Worm (Caenorhabditis elegans) whole organism, L4 larva: ENCODE data around the gene R05H10.3.
A peak's percentile ranks its signal among the peaks of the same experiment; 100 is the strongest.

Source experiments
- F49E8.2 ChIP-seq: sonication (generic microtip); optimal IDR thresholded peaks from 2 replicates; lab custom pipeline; 2016; ENCODE audit warnings: missing compliant biosample characterization, mild to moderate bottlenecking, missing genetic modification characterization, borderline replicate concordance
- T20F7.1 ChIP-seq: fragments of 200-800 bp; sonication (Bioruptor generic); optimal IDR thresholded peaks from 2 replicates; lab custom pipeline; 2018; ENCODE audit warnings: mild to moderate bottlenecking, missing genetic modification characterization, missing compliant biosample characterization
- T26A8.4 ChIP-seq: fragments of 200-800 bp; sonication (Bioruptor generic); IDR thresholded peaks from 2 replicates; pipeline ENCODE4 v1.3.6; 2022; ENCODE audit warnings: missing genetic modification characterization, missing compliant biosample characterization
- ZK337.2 ChIP-seq: fragments of 200-800 bp; sonication (Bioruptor generic); IDR thresholded peaks from 2 replicates; pipeline ENCODE4 v1.3.6; 2022; ENCODE audit warnings: missing genetic modification reagents, missing genetic modification characterization, missing compliant biosample characterization
- aly-2 ChIP-seq: sonication (generic microtip); optimal IDR thresholded peaks from 2 replicates; lab custom pipeline; 2018; ENCODE audit warnings: missing biosample characterization, missing genetic modification characterization
- ceh-62 ChIP-seq: sonication (generic microtip); optimal IDR thresholded peaks from 2 replicates; lab custom pipeline; 2017; ENCODE audit warnings: missing biosample characterization, missing genetic modification characterization
- cey-2 ChIP-seq: sonication (generic microtip); optimal IDR thresholded peaks from 3 replicates; lab custom pipeline; 2017; ENCODE audit warnings: missing genetic modification characterization, mild to moderate bottlenecking, missing compliant biosample characterization, antibody characterized with exemption, borderline replicate concordance; ENCODE audit not compliant: insufficient read depth
- daf-16 ChIP-seq, 3 experiments: sonication (generic microtip); optimal IDR thresholded peaks; 2 replicates each; lab custom pipeline; 2016 to 2017; ENCODE audit warnings: missing genetic modification characterization in 3 of 3, missing genetic modification reagents in 3 of 3, mild to moderate bottlenecking in 2 of 3, missing compliant biosample characterization in 2 of 3, missing biosample characterization in 1 of 3, moderate library complexity in 1 of 3
- dmd-6 ChIP-seq: fragments of 200-800 bp; sonication (Bioruptor generic); IDR thresholded peaks from 2 replicates; pipeline ENCODE4 v1.3.6; 2022; ENCODE audit warnings: missing genetic modification reagents, missing genetic modification characterization, missing compliant biosample characterization
- dpl-1 ChIP-seq: fragments of 150-350 bp; optimal IDR thresholded peaks from 2 replicates; lab custom pipeline; 2014; ENCODE audit warnings: missing biosample characterization, missing genetic modification reagents, missing genetic modification characterization
- duxl-1 ChIP-seq: sonication (generic microtip); optimal IDR thresholded peaks from 2 replicates; lab custom pipeline; 2016; ENCODE audit warnings: mild to moderate bottlenecking, missing genetic modification characterization, moderate library complexity, missing compliant biosample characterization; ENCODE audit not compliant: poor library complexity
- dve-1 ChIP-seq: sonication (generic microtip); optimal IDR thresholded peaks from 2 replicates; lab custom pipeline; 2017; ENCODE audit warnings: antibody characterized with exemption, mild to moderate bottlenecking, missing genetic modification characterization, missing compliant biosample characterization; ENCODE audit not compliant: insufficient read depth
- egl-27 ChIP-seq: sonication (generic microtip); optimal IDR thresholded peaks from 3 replicates; lab custom pipeline; 2017; ENCODE audit warnings: missing biosample characterization, missing genetic modification reagents, missing genetic modification characterization
- fkh-10 ChIP-seq: fragments of 150-350 bp; optimal IDR thresholded peaks from 2 replicates; lab custom pipeline; 2014; ENCODE audit warnings: missing biosample characterization, missing genetic modification reagents, missing genetic modification characterization
- gei-8 ChIP-seq: fragments of 200-800 bp; sonication (Bioruptor generic); optimal IDR thresholded peaks from 2 replicates; lab custom pipeline; 2018; ENCODE audit warnings: mild to moderate bottlenecking, missing genetic modification characterization, missing compliant biosample characterization
- hlh-11 ChIP-seq: fragments of 200-800 bp; sonication (Bioruptor generic); optimal IDR thresholded peaks from 2 replicates; lab custom pipeline; 2018; ENCODE audit warnings: mild to moderate bottlenecking, missing genetic modification characterization, missing compliant biosample characterization
- hlh-30 ChIP-seq: sonication (generic microtip); optimal IDR thresholded peaks from 2 replicates; lab custom pipeline; 2017; ENCODE audit warnings: antibody characterized with exemption, mild to moderate bottlenecking, missing genetic modification characterization, missing compliant biosample characterization; ENCODE audit not compliant: insufficient read depth
- jun-1 ChIP-seq: fragments of 150-350 bp; optimal IDR thresholded peaks from 2 replicates; lab custom pipeline; 2014; ENCODE audit warnings: missing biosample characterization, missing genetic modification reagents, missing genetic modification characterization
- lim-7 ChIP-seq: fragments of 200-800 bp; sonication (Bioruptor generic); IDR thresholded peaks from 2 replicates; pipeline ENCODE4 v1.3.6; 2022; ENCODE audit warnings: missing genetic modification characterization, missing compliant biosample characterization
- lin-13 ChIP-seq: fragments of 150-350 bp; optimal IDR thresholded peaks from 2 replicates; lab custom pipeline; 2014; ENCODE audit warnings: missing biosample characterization, missing genetic modification reagents, missing genetic modification characterization
- lin-29 ChIP-seq: fragments of 200-800 bp; sonication (Bioruptor generic); IDR thresholded peaks from 2 replicates; pipeline ENCODE4 v1.3.6; 2022; ENCODE audit warnings: missing genetic modification reagents, missing genetic modification characterization, missing compliant biosample characterization
- lin-39 ChIP-seq: fragments of 150-350 bp; optimal IDR thresholded peaks from 2 replicates; lab custom pipeline; 2014; ENCODE audit warnings: missing biosample characterization, missing genetic modification reagents, missing genetic modification characterization
- lir-3 ChIP-seq: sonication (generic microtip); optimal IDR thresholded peaks from 2 replicates; lab custom pipeline; 2016; ENCODE audit warnings: mild to moderate bottlenecking, missing genetic modification characterization, missing compliant biosample characterization
- lsy-2 ChIP-seq, 2 experiments: fragments of 150-350 bp in 1 of 2; sonication (generic microtip) in 1 of 2; optimal IDR thresholded peaks; 2 replicates each; lab custom pipeline; 2014 to 2017; ENCODE audit warnings: missing biosample characterization in 2 of 2, missing genetic modification characterization in 2 of 2
- mdl-1 ChIP-seq, 2 experiments: fragments of 150-350 bp in 1 of 2; sonication (generic microtip) in 1 of 2; optimal IDR thresholded peaks; 2 replicates each; lab custom pipeline; 2014 to 2017; ENCODE audit warnings: missing biosample characterization in 2 of 2, missing genetic modification characterization in 2 of 2
- mdt-29 ChIP-seq: fragments of 200-800 bp; sonication (Bioruptor generic); IDR thresholded peaks from 2 replicates; pipeline ENCODE4 v1.3.6; 2022; ENCODE audit warnings: missing genetic modification reagents, missing genetic modification characterization, missing compliant biosample characterization
- mxl-2 ChIP-seq: fragments of 200-800 bp; sonication (Bioruptor generic); conservative IDR thresholded peaks from 2 replicates; pipeline ENCODE4 v1.3.6; 2022; ENCODE audit warnings: missing genetic modification reagents, missing genetic modification characterization, missing compliant biosample characterization
- mxl-3 ChIP-seq: fragments of 200-800 bp; sonication (Bioruptor generic); optimal IDR thresholded peaks from 2 replicates; lab custom pipeline; 2018; ENCODE audit warnings: mild to moderate bottlenecking, missing genetic modification characterization, missing compliant biosample characterization
- nhr-28 ChIP-seq: fragments of 150-350 bp; optimal IDR thresholded peaks from 2 replicates; lab custom pipeline; 2014; ENCODE audit warnings: missing biosample characterization, missing genetic modification characterization
- nhr-42 ChIP-seq: fragments of 200-800 bp; sonication (Bioruptor generic); IDR thresholded peaks from 2 replicates; pipeline ENCODE4 v1.3.6; 2022; ENCODE audit warnings: missing genetic modification characterization, missing compliant biosample characterization
- nhr-48 ChIP-seq: sonication (generic microtip); optimal IDR thresholded peaks from 2 replicates; lab custom pipeline; 2016; ENCODE audit warnings: mild to moderate bottlenecking, missing genetic modification characterization, missing compliant biosample characterization
- nhr-76 ChIP-seq: fragments of 150-350 bp; optimal IDR thresholded peaks from 2 replicates; lab custom pipeline; 2014; ENCODE audit warnings: missing biosample characterization, missing genetic modification characterization
- rbr-2 ChIP-seq: sonication (generic microtip); optimal IDR thresholded peaks from 2 replicates; lab custom pipeline; 2016; ENCODE audit warnings: missing genotype, missing genetic modification characterization, missing compliant biosample characterization
- sdz-12 ChIP-seq: fragments of 200-800 bp; sonication (Bioruptor generic); optimal IDR thresholded peaks from 2 replicates; lab custom pipeline; 2018; ENCODE audit warnings: mild to moderate bottlenecking, missing genetic modification characterization, missing compliant biosample characterization
- set-16 ChIP-seq: fragments of 200-800 bp; sonication (Bioruptor generic); IDR thresholded peaks from 2 replicates; pipeline ENCODE4 v1.3.6; 2022; ENCODE audit warnings: missing genetic modification reagents, missing genetic modification characterization, missing compliant biosample characterization
- snpc-4 ChIP-seq: fragments of 150-350 bp; optimal IDR thresholded peaks from 2 replicates; lab custom pipeline; 2014; ENCODE audit warnings: missing biosample characterization, missing genetic modification characterization
- spr-3 ChIP-seq: fragments of 200-800 bp; sonication (Bioruptor generic); optimal IDR thresholded peaks from 2 replicates; lab custom pipeline; 2018; ENCODE audit warnings: mild to moderate bottlenecking, missing genetic modification characterization, missing compliant biosample characterization
- tra-1 ChIP-seq: fragments of 200-800 bp; sonication (Bioruptor generic); IDR thresholded peaks from 2 replicates; pipeline ENCODE4 v1.3.6; 2022; ENCODE audit warnings: missing genetic modification reagents, missing genetic modification characterization, missing compliant biosample characterization
- unc-39 ChIP-seq: sonication (generic microtip); optimal IDR thresholded peaks from 2 replicates; lab custom pipeline; 2017; ENCODE audit warnings: missing biosample characterization, missing genetic modification characterization
- unc-62 ChIP-seq, 3 experiments: fragments of 150-350 bp in 1 of 3; sonication (generic microtip); optimal IDR thresholded peaks in 2 of 3; peaks in 1 of 3; 1 replicate in 1 of 3; 2 replicates in 2 of 3; lab custom pipeline; 2014 to 2017; ENCODE audit warnings: missing biosample characterization in 3 of 3, missing genetic modification characterization in 3 of 3, missing genetic modification reagents in 3 of 3, missing genotype in 1 of 3
- zag-1 ChIP-seq: fragments of 150-350 bp; optimal IDR thresholded peaks from 2 replicates; lab custom pipeline; 2014; ENCODE audit warnings: missing biosample characterization, missing genetic modification characterization
- zip-2 ChIP-seq: fragments of 150-350 bp; optimal IDR thresholded peaks from 2 replicates; lab custom pipeline; 2014; ENCODE audit warnings: missing biosample characterization, missing genetic modification characterization
- ztf-11 ChIP-seq: fragments of 150-350 bp; optimal IDR thresholded peaks from 2 replicates; lab custom pipeline; 2014; ENCODE audit warnings: missing biosample characterization, missing genetic modification characterization
- ztf-7 ChIP-seq: fragments of 150-350 bp; optimal IDR thresholded peaks from 2 replicates; lab custom pipeline; 2014; ENCODE audit warnings: missing biosample characterization, missing genetic modification characterization

R05H10.3 gene

ce11 chrII:14832055-14832454 lies 37.7 kb upstream of the R05H10.3 start:
- no peak for TF ChIP-seq dpl-1 (GFP tag; lab: Kevin White, UChicago)
- TF ChIP-seq rbr-2 (tag; lab: Kevin White, UChicago), result no peak
- TF ChIP-seq gei-8, result no peak
- no peak for TF ChIP-seq ztf-11 (tag; lab: Kevin White, UChicago)
- TF ChIP-seq jun-1, result no peak
- TF ChIP-seq aly-2 (tag; lab: Kevin White, UChicago), result no peak
- TF ChIP-seq duxl-1 (tag; lab: Kevin White, UChicago), result no peak
- no peak for TF ChIP-seq tra-1

- TF ChIP-seq gei-8 (peak; percentile 19), hlh-11 (tag; lab: Kevin White, UChicago) (peak; percentile 8), nhr-48 (tag; lab: Kevin White, UChicago) (peak; percentile 70), dmd-6 (peak; percentile 82), hlh-30 (tag; lab: Kevin White, UChicago) (peak; percentile 56), daf-16 (GFP tag; optimal IDR thresholded peaks at IDR 0.05; lab: Kevin White, UChicago) (no peak), daf-16 (tag; optimal IDR thresholded peaks at IDR 0.05; lab: Kevin White, UChicago) (peak; percentile 43), zag-1 (tag; lab: Kevin White, UChicago) (no peak), lim-7 (GFP tag; lab: Robert Waterston, UW) (no peak), T26A8.4 (GFP tag; lab: Robert Waterston, UW) (no peak), tra-1 (no peak), mdl-1 (tag; optimal IDR thresholded peaks at IDR 0.05; lab: Kevin White, UChicago) (peak in 1 of 2 experiments; percentile 56), cey-2 (tag; lab: Kevin White, UChicago) (peak; percentile 31), unc-39 (tag; lab: Kevin White, UChicago) (no peak), unc-62 (GFP tag; optimal IDR thresholded peaks at IDR 0.05 in 1 of 2; lab: Kevin White, UChicago) (peak in 1 of 2 experiments; percentile 11), unc-62 (tag; optimal IDR thresholded peaks at IDR 0.05; lab: Kevin White, UChicago) (no peak), lsy-2 (tag; optimal IDR thresholded peaks at IDR 0.05; lab: Kevin White, UChicago) (peak in 1 of 2 experiments; percentile 26), dve-1 (tag; lab: Kevin White, UChicago) (peak; percentile 35), nhr-28 (tag; lab: Kevin White, UChicago) (peak; percentile 87), mxl-3 (GFP tag; lab: Kevin White, UChicago) (peak; percentile 97)
- TF ChIP-seq, all 104 proteins: peak for 13
Measured at ce11 chrII:14838596-14839215, 31.0 kb upstream of the R05H10.3 start.

DNA sequence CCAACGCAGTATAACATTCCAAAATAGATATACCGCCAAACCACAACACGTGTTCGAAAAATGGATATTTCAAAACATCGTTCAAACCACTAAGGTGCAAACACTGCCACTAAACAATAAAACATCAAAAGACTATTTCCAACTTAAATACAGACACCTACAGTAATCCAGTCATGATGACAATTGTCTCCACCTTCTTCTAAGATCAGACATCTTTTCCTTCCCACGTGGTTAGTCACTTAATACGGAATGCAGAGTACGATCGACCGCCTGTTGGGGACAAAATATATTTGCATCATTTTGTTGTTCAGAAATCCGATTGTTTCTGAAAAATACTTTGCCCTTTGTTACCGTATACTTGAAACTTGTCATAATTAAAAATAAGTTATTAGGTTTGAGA lies 28.5 kb upstream of the R05H10.3 start:
- no peak for TF ChIP-seq mxl-2 (GFP tag; lab: Robert Waterston, UW)
- no peak for TF ChIP-seq ceh-62 (tag; lab: Kevin White, UChicago)
- TF ChIP-seq lin-29, result no peak
- no peak for TF ChIP-seq lin-39 (tag; lab: Kevin White, UChicago)
- TF ChIP-seq unc-62 (GFP tag; optimal IDR thresholded peaks at IDR 0.05 in 1 of 2; lab: Kevin White, UChicago), result peak in 1 of 2 experiments; percentile 1
- no peak for TF ChIP-seq unc-62 (tag; optimal IDR thresholded peaks at IDR 0.05; lab: Kevin White, UChicago)
- no peak for TF ChIP-seq sdz-12 (GFP tag; lab: Kevin White, UChicago)
- TF ChIP-seq lin-13 (GFP tag; lab: Kevin White, UChicago), result no peak
- TF ChIP-seq snpc-4 (tag; lab: Kevin White, UChicago), result no peak
- TF ChIP-seq T20F7.1, result no peak
- no peak for TF ChIP-seq ztf-7 (tag; lab: Kevin White, UChicago)
- no peak for TF ChIP-seq egl-27 (tag; lab: Kevin White, UChicago)
- TF ChIP-seq nhr-76 (tag; lab: Kevin White, UChicago), result no peak
- TF ChIP-seq F49E8.2 (tag; lab: Kevin White, UChicago), result no peak
- no peak for TF ChIP-seq ZK337.2
- no peak for TF ChIP-seq set-16 (GFP tag; lab: Robert Waterston, UW)
- peak in 1 of 2 experiments; percentile 11 for TF ChIP-seq mdl-1 (tag; optimal IDR thresholded peaks at IDR 0.05; lab: Kevin White, UChicago)
- TF ChIP-seq mxl-3 (GFP tag; lab: Kevin White, UChicago), result peak; percentile 19
- TF ChIP-seq mdt-29 (GFP tag; lab: Robert Waterston, UW), result no peak
- no peak for TF ChIP-seq dpl-1 (GFP tag; lab: Kevin White, UChicago)
- TF ChIP-seq spr-3, result no peak
- peak; percentile 64 for TF ChIP-seq hlh-30 (tag; lab: Kevin White, UChicago)
- TF ChIP-seq zip-2 (tag; lab: Kevin White, UChicago), result no peak
- TF ChIP-seq nhr-28 (tag; lab: Kevin White, UChicago), result no peak
- no peak for TF ChIP-seq duxl-1 (tag; lab: Kevin White, UChicago)
- TF ChIP-seq fkh-10 (GFP tag; lab: Kevin White, UChicago), result no peak
- peak in 1 of 2 experiments; percentile 72 for TF ChIP-seq lsy-2 (tag; optimal IDR thresholded peaks at IDR 0.05; lab: Kevin White, UChicago)
- no peak for TF ChIP-seq aly-2 (tag; lab: Kevin White, UChicago)
- TF ChIP-seq lir-3 (tag; lab: Kevin White, UChicago), result no peak
- TF ChIP-seq nhr-42 (GFP tag; lab: Robert Waterston, UW), result no peak
- no peak for TF ChIP-seq nhr-48 (tag; lab: Kevin White, UChicago)
